Worm (Caenorhabditis elegans) whole organism, mixed stage, embryonic: ENCODE data around the gene F42F12.4.

Experiments
- M03D4.4 ChIP-seq: sonication (generic microtip); optimal IDR thresholded peaks from 2 replicates; lab custom pipeline; 2017; ENCODE audit warnings: mild to moderate bottlenecking, missing genetic modification characterization, missing compliant biosample characterization
- bed-3 ChIP-seq: fragments of 200-800 bp; sonication (Bioruptor generic); optimal IDR thresholded peaks from 3 replicates; lab custom pipeline; 2018; ENCODE audit warnings: mild to moderate bottlenecking, missing genetic modification characterization, moderate library complexity, missing compliant biosample characterization
- ceh-43 ChIP-seq: fragments of 200-800 bp; sonication (Bioruptor generic); optimal IDR thresholded peaks from 2 replicates; lab custom pipeline; 2018; ENCODE audit warnings: mild to moderate bottlenecking, missing genetic modification characterization, moderate library complexity, missing compliant biosample characterization
- ceh-83 ChIP-seq: fragments of 200-800 bp; sonication (Bioruptor generic); optimal IDR thresholded peaks from 2 replicates; lab custom pipeline; 2018; ENCODE audit warnings: mild to moderate bottlenecking, missing genetic modification characterization, missing compliant biosample characterization
- ces-1 ChIP-seq: fragments of 150-350 bp; optimal IDR thresholded peaks from 2 replicates; lab custom pipeline; 2014; ENCODE audit warnings: missing biosample characterization, missing genetic modification reagents, missing genetic modification characterization
- cnd-1 ChIP-seq: fragments of 200-800 bp; sonication (Bioruptor generic); optimal IDR thresholded peaks from 2 replicates; lab custom pipeline; 2018; ENCODE audit warnings: mild to moderate bottlenecking, missing genetic modification characterization, missing compliant biosample characterization
- drap-1 ChIP-seq: fragments of 200-800 bp; sonication (Bioruptor generic); optimal IDR thresholded peaks from 3 replicates; lab custom pipeline; 2018; ENCODE audit warnings: mild to moderate bottlenecking, missing genetic modification characterization, missing compliant biosample characterization
- elt-1 ChIP-seq: sonication (generic microtip); optimal IDR thresholded peaks from 2 replicates; lab custom pipeline; 2017; ENCODE audit warnings: missing genetic modification characterization, mild to moderate bottlenecking, missing compliant biosample characterization, antibody characterized with exemption, moderate library complexity, borderline replicate concordance; ENCODE audit not compliant: insufficient read depth
- elt-3 ChIP-seq: fragments of 150-350 bp; optimal IDR thresholded peaks from 2 replicates; lab custom pipeline; 2014; ENCODE audit warnings: missing biosample characterization, missing genetic modification characterization
- flh-1 ChIP-seq: fragments of 200-800 bp; sonication (Bioruptor generic); optimal IDR thresholded peaks from 2 replicates; lab custom pipeline; 2018; ENCODE audit warnings: mild to moderate bottlenecking, missing genetic modification characterization, moderate library complexity, missing compliant biosample characterization
- ham-2 ChIP-seq: fragments of 200-800 bp; sonication (Bioruptor generic); optimal IDR thresholded peaks from 2 replicates; lab custom pipeline; 2018; ENCODE audit warnings: mild to moderate bottlenecking, missing genetic modification characterization, missing compliant biosample characterization
- hlh-1 ChIP-seq: fragments of 150-350 bp; optimal IDR thresholded peaks from 2 replicates; lab custom pipeline; 2014; ENCODE audit warnings: missing biosample characterization, missing genetic modification reagents, missing genetic modification characterization
- lsy-2 ChIP-seq: fragments of 150-350 bp; optimal IDR thresholded peaks from 2 replicates; lab custom pipeline; 2014; ENCODE audit warnings: missing biosample characterization, missing genetic modification characterization
- mab-5 ChIP-seq: fragments of 150-350 bp; optimal IDR thresholded peaks from 2 replicates; lab custom pipeline; 2014; ENCODE audit warnings: missing biosample characterization, missing genetic modification characterization
- mep-1 ChIP-seq: fragments of 150-350 bp; optimal IDR thresholded peaks from 2 replicates; lab custom pipeline; 2017; ENCODE audit warnings: missing biosample characterization, missing genetic modification reagents, missing genetic modification characterization, inconsistent platforms
- nhr-12 ChIP-seq: fragments of 150-350 bp; optimal IDR thresholded peaks from 2 replicates; lab custom pipeline; 2014; ENCODE audit warnings: missing biosample characterization, missing genetic modification characterization
- nhr-2 ChIP-seq: fragments of 150-350 bp; optimal IDR thresholded peaks from 2 replicates; lab custom pipeline; 2014; ENCODE audit warnings: missing biosample characterization, missing genetic modification characterization
- nhr-237 ChIP-seq: fragments of 150-350 bp; optimal IDR thresholded peaks from 2 replicates; lab custom pipeline; 2014; ENCODE audit warnings: missing biosample characterization, missing genetic modification characterization
- nhr-28 ChIP-seq: fragments of 150-350 bp; optimal IDR thresholded peaks from 2 replicates; lab custom pipeline; 2014; ENCODE audit warnings: missing biosample characterization, missing genetic modification characterization
- nhr-76 ChIP-seq: sonication (generic microtip); optimal IDR thresholded peaks from 2 replicates; lab custom pipeline; 2017; ENCODE audit warnings: missing biosample characterization, missing genetic modification characterization
- pha-4 ChIP-seq: fragments of 150-350 bp; optimal IDR thresholded peaks from 2 replicates; lab custom pipeline; 2018; ENCODE audit warnings: missing biosample characterization, missing genetic modification reagents, missing genetic modification characterization
- sem-2 ChIP-seq: fragments of 200-800 bp; sonication (Bioruptor generic); optimal IDR thresholded peaks from 2 replicates; lab custom pipeline; 2018; ENCODE audit warnings: mild to moderate bottlenecking, missing genetic modification characterization, missing compliant biosample characterization
- snpc-4 ChIP-seq: fragments of 150-350 bp; optimal IDR thresholded peaks from 2 replicates; lab custom pipeline; 2014; ENCODE audit warnings: missing biosample characterization, missing genetic modification characterization
- sptf-1 ChIP-seq: sonication (generic microtip); optimal IDR thresholded peaks from 2 replicates; lab custom pipeline; 2017; ENCODE audit warnings: mild to moderate bottlenecking, missing genetic modification characterization, moderate library complexity, missing compliant biosample characterization
- tbx-8 ChIP-seq: fragments of 200-800 bp; sonication (Bioruptor generic); optimal IDR thresholded peaks from 2 replicates; lab custom pipeline; 2018; ENCODE audit warnings: mild to moderate bottlenecking, missing genetic modification characterization, moderate library complexity, missing compliant biosample characterization
- unc-120 ChIP-seq: sonication (generic microtip); optimal IDR thresholded peaks from 2 replicates; lab custom pipeline; 2017; ENCODE audit warnings: missing genetic modification characterization, missing compliant biosample characterization; ENCODE audit not compliant: poor library complexity, severe bottlenecking
- unc-39 ChIP-seq: fragments of 150-350 bp; optimal IDR thresholded peaks from 2 replicates; lab custom pipeline; 2014; ENCODE audit warnings: missing biosample characterization, missing genetic modification characterization
- unc-62 ChIP-seq: fragments of 150-350 bp; optimal IDR thresholded peaks from 2 replicates; lab custom pipeline; 2014; ENCODE audit warnings: missing biosample characterization, missing genetic modification reagents, missing genetic modification characterization
- zip-8 ChIP-seq: fragments of 150-350 bp; optimal IDR thresholded peaks from 2 replicates; lab custom pipeline; 2014; ENCODE audit warnings: missing biosample characterization, missing genetic modification characterization

F42F12.4 gene

DNA sequence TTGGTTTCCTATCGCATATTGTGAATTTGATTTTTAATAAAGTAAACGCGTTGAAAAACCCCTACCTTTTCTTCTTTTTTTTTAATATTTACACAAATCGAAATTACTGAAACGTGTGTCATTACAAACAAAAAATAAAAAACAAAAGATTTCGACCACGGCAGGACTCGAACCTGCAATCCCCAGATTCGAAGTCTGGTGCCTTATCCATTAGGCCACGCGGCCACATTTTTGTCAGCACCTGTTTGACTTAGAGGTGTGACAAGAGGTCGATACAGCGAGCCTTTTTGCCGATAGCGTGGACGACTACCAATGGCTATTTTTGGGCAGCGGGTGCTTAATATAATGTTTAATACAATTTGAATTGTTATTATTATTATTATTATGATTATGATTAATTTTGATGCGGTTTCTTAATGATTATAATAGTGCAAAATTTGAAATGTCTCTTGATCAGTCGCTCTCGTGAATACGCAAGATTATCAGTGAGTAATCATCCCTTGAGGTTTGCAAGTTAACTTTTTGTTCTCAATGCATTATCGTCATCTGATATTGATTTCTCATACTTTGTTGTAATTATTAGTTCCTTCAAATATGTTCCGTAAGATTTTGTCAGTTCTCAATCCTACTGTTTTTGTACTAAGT lies 14.8 kb downstream of the F42F12.4 start, which contains the start of gene srd-44:
srd-44 (plus strand) TSS at position 595 of the 645 bp plus-strand sequence.
- peak; percentile 72 for TF ChIP-seq ceh-83 (GFP tag; lab: Kevin White, UChicago)
- TF ChIP-seq mab-5 (tag; lab: Kevin White, UChicago): no peak
- no peak for TF ChIP-seq nhr-76 (tag; lab: Kevin White, UChicago)
- peak; percentile 26 for TF ChIP-seq cnd-1
- no peak for TF ChIP-seq elt-3
- TF ChIP-seq nhr-237: no peak
- no peak for TF ChIP-seq ham-2 (GFP tag; lab: Kevin White, UChicago)
- TF ChIP-seq hlh-1 (tag; lab: Kevin White, UChicago): no peak
- TF ChIP-seq snpc-4 (tag; lab: Kevin White, UChicago): no peak
- TF ChIP-seq drap-1 (GFP tag; lab: Kevin White, UChicago): no peak
- peak; percentile 58 for TF ChIP-seq sem-2 (GFP tag; lab: Kevin White, UChicago)
- no peak for TF ChIP-seq unc-39 (tag; lab: Kevin White, UChicago)
- TF ChIP-seq zip-8: no peak
- peak; percentile 49 for TF ChIP-seq M03D4.4 (tag; lab: Kevin White, UChicago)
- TF ChIP-seq, all 35 proteins: peak for 4

DNA sequence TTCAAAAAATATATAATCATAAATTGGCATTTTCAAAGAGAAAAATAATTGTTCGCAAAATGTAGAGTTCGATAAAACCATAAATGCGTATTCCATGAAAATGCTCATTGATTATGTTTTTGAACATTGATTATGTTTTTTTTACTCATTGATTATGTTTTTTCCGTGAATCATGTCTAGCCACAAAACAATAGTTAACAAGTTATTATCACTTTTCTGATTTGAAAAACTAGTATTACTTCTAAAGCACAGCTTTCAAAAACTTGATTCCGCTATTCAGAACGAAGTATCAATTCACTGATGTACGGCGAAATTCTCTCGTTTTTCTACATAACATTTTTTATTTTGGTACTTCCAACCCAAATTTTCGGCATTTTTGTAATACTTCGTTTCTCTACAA lies 16.9 kb downstream of the F42F12.4 start, which contains the start of gene srd-48:
srd-48 (plus strand) TSS at position 301 of the 400 bp plus-strand sequence.
- TF ChIP-seq nhr-237: no peak
- no peak for TF ChIP-seq bed-3 (GFP tag; lab: Kevin White, UChicago)

DNA sequence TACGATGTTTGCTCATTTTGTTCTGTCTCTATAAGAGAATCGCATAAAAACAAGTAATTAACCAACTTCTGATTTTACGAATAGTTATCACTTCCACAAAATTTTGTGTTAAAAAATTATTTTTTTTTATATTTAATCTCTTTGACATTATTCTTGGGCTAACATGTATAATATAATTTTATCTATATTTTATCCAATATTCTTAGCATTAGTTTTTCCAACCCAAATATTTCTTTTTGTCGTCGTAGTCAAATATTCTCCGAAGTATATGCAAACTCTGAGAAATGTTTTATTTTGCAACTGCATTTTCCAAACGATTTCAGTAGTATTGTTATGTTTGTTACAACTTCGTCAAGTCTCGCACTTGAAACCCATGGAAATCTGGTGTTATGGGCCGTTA lies 19.3 kb downstream of the F42F12.4 start, which contains the start of gene srd-47:
srd-47 (plus strand) TSS at position 164 of the 400 bp plus-strand sequence.
- TF ChIP-seq tbx-8 (GFP tag; lab: Kevin White, UChicago) (no peak), snpc-4 (tag; lab: Kevin White, UChicago) (no peak), M03D4.4 (tag; lab: Kevin White, UChicago) (no peak), ces-1 (no peak), unc-39 (tag; lab: Kevin White, UChicago) (no peak), bed-3 (GFP tag; lab: Kevin White, UChicago) (no peak), lsy-2 (tag; lab: Kevin White, UChicago) (no peak), sptf-1 (tag; lab: Kevin White, UChicago) (no peak), ceh-83 (GFP tag; lab: Kevin White, UChicago) (no peak), flh-1 (GFP tag; lab: Kevin White, UChicago) (no peak), unc-120 (tag; lab: Kevin White, UChicago) (no peak), nhr-28 (tag; lab: Kevin White, UChicago) (no peak), mab-5 (tag; lab: Kevin White, UChicago) (no peak), ham-2 (GFP tag; lab: Kevin White, UChicago) (no peak)

DNA sequence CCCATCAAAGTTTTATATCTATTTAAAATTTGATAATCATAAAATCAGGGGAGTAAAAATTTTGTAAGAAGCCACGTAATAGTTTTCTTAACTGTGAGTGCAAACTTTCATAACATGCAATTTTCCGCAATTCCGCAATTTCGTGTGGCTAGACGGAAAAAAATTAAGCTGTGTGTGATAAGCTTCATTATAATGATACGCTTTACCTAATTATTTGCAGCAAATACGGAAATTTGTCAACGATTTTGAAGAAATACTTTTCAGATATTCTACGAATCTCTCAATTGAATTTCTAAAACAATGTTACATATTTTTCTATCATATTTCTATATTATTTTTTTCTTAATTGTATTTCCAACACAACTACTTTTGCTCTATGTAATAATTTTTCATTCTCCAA lies 21.0 kb downstream of the F42F12.4 start, which contains the start of gene srd-46:
srd-46 (plus strand) TSS at position 301 of the 400 bp plus-strand sequence.
- TF ChIP-seq ceh-83 (GFP tag; lab: Kevin White, UChicago) (no peak), mab-5 (tag; lab: Kevin White, UChicago) (no peak), drap-1 (GFP tag; lab: Kevin White, UChicago) (no peak), flh-1 (GFP tag; lab: Kevin White, UChicago) (no peak), elt-3 (no peak), unc-120 (tag; lab: Kevin White, UChicago) (no peak), pha-4 (tag; lab: Kevin White, UChicago) (no peak), unc-62 (no peak), hlh-1 (tag; lab: Kevin White, UChicago) (no peak), mep-1 (tag; lab: Kevin White, UChicago) (no peak), sptf-1 (tag; lab: Kevin White, UChicago) (no peak), nhr-12 (tag; lab: Kevin White, UChicago) (no peak), zip-8 (no peak), nhr-2 (tag; lab: Kevin White, UChicago) (no peak)

DNA sequence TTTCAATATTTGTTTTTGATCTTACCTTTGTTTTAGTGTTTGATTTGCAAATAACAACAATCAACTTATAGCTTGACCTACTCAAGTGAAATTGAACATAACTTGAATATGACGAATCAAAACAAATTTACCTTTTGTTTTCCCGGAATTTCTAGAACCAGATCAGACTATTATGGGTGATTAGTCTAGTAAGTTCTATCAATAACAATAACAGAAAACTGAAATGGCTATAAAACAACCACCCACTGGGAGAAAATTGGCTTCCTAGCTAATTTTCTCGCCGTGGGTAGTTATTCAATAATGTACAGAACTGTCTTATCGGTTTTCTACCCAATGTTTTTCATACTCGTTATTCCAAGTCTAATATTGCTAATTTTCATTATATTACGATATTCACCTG lies 24.1 kb downstream of the F42F12.4 start, which contains the start of gene srd-45:
srd-45 (plus strand) TSS at position 301 of the 400 bp plus-strand sequence.
- TF ChIP-seq ceh-43 (GFP tag; lab: Kevin White, UChicago): no peak
- no peak for TF ChIP-seq elt-1 (tag; lab: Kevin White, UChicago)
- TF ChIP-seq bed-3 (GFP tag; lab: Kevin White, UChicago): no peak
- TF ChIP-seq nhr-76 (tag; lab: Kevin White, UChicago): no peak
